Worm (Caenorhabditis elegans): ENCODE measurements around the gene nhr-230.
A peak's percentile ranks its signal among the peaks of the same experiment; 100 is the strongest.

The nhr-230 gene

ce11 chrV:18854788-18855187 lies 8.2 kb downstream of the nhr-230 start:
- TF ChIP-seq ahr-1 (tag; optimal IDR thresholded peaks at IDR 0.05) (no peak), ceh-45 (GFP tag; IDR thresholded peaks at IDR 0.05) (no peak), ceh-22 (tag; optimal IDR thresholded peaks at IDR 0.05) (no peak), rnt-1 (tag; optimal IDR thresholded peaks at IDR 0.05) (no peak)

ce11 chrV:18859121-18859520 lies 12.5 kb downstream of the nhr-230 start, which contains the start of gene wars-1:
wars-1 (minus strand) TSS chrV:18859221.
- no peak for TF ChIP-seq elt-2 (tag; optimal IDR thresholded peaks at IDR 0.05)

ce11 chrV:18868517-18868916 lies 21.9 kb downstream of the nhr-230 start:
- no peak for TF ChIP-seq ceh-22 (tag; optimal IDR thresholded peaks at IDR 0.05)
- TF ChIP-seq eyg-1 (tag; optimal IDR thresholded peaks at IDR 0.05) = no peak
- TF ChIP-seq ceh-31 (tag; optimal IDR thresholded peaks at IDR 0.05) = no peak
- TF ChIP-seq ttx-3 (tag; optimal IDR thresholded peaks at IDR 0.05) = no peak
- TF ChIP-seq pat-9 (tag; optimal IDR thresholded peaks at IDR 0.05) = no peak
- TF ChIP-seq K09A11.1 (tag; optimal IDR thresholded peaks at IDR 0.05; ENCODE audit: insufficient read depth) = no peak
- no peak for TF ChIP-seq C38D4.7 (GFP tag; optimal IDR thresholded peaks at IDR 0.05)
- TF ChIP-seq ceh-30 (tag; optimal IDR thresholded peaks at IDR 0.05) = no peak
- TF ChIP-seq unc-3 (GFP tag; conservative IDR thresholded peaks at IDR 0.05) = no peak
- TF ChIP-seq unc-3 (tag; optimal IDR thresholded peaks at IDR 0.05) = no peak
- TF ChIP-seq odd-2 (tag; optimal IDR thresholded peaks at IDR 0.05) = no peak
- no peak for TF ChIP-seq ref-2 (tag; optimal IDR thresholded peaks at IDR 0.05)
- no peak for TF ChIP-seq pha-4 (tag; optimal IDR thresholded peaks at IDR 0.05)
- TF ChIP-seq nfya-1 (tag; optimal IDR thresholded peaks at IDR 0.05) = no peak
- TF ChIP-seq hlh-30 (tag; optimal IDR thresholded peaks at IDR 0.05; ENCODE audit: insufficient read depth) = no peak
- no peak for TF ChIP-seq tbx-7 (tag; optimal IDR thresholded peaks at IDR 0.05)
- no peak for TF ChIP-seq C08G9.2 (tag; optimal IDR thresholded peaks at IDR 0.05)
- TF ChIP-seq mec-3 (tag; optimal IDR thresholded peaks at IDR 0.05; ENCODE audit: borderline replicate concordance) = no peak
- TF ChIP-seq ceh-14 (tag; optimal IDR thresholded peaks at IDR 0.05) = no peak

ce11 chrV:18870955-18871354 lies 24.4 kb downstream of the nhr-230 start:
- no peak for TF ChIP-seq pag-3 (tag; optimal IDR thresholded peaks at IDR 0.05; ENCODE audit: borderline replicate concordance)
- TF ChIP-seq ceh-19 (GFP tag; optimal IDR thresholded peaks at IDR 0.05) = no peak
- no peak for TF ChIP-seq ceh-30 (tag; optimal IDR thresholded peaks at IDR 0.05)

ce11 chrV:18873833-18874232 lies 27.3 kb downstream of the nhr-230 start, which contains the start of gene ceh-51:
ceh-51 (plus strand) TSS chrV:18874133.
- TF ChIP-seq pag-3 (tag; optimal IDR thresholded peaks at IDR 0.05; ENCODE audit: borderline replicate concordance) (peak; percentile 25), ceh-48 (tag; optimal IDR thresholded peaks at IDR 0.05) (no peak)

- peak; percentile 33; the same call in 1 of the 2 replicates for TF ChIP-seq ceh-45 (GFP tag; IDR thresholded peaks at IDR 0.05)
These were observed 36.4 kb downstream of the nhr-230 start for ce11 chrV:18882990-18883389.

- no peak for TF ChIP-seq syd-9 (tag; optimal IDR thresholded peaks at IDR 0.05)
- no peak for TF ChIP-seq hlh-30 (tag; optimal IDR thresholded peaks at IDR 0.05; ENCODE audit: insufficient read depth)
- no peak for TF ChIP-seq ztf-16 (tag; optimal IDR thresholded peaks at IDR 0.05)
- TF ChIP-seq pha-4 (tag; optimal IDR thresholded peaks at IDR 0.05) = no peak
- TF ChIP-seq fkh-10 (GFP tag; optimal IDR thresholded peaks at IDR 0.05) = no peak
- TF ChIP-seq fax-1 (tag; optimal IDR thresholded peaks at IDR 0.05) = no peak
- TF ChIP-seq pha-2 (tag; optimal IDR thresholded peaks at IDR 0.05) = no peak
- no peak for TF ChIP-seq ceh-30 (tag; optimal IDR thresholded peaks at IDR 0.05)
- no peak for TF ChIP-seq ref-2 (tag; optimal IDR thresholded peaks at IDR 0.05)
- TF ChIP-seq Y22D7AL.16 (tag; optimal IDR thresholded peaks at IDR 0.05) = no peak
These were observed 48.4 kb downstream of the nhr-230 start, which contains the start of gene emb-4 for ce11 chrV:18894924-18895388. emb-4 (minus strand) TSS chrV:18894974.
